Fruit fly (Drosophila melanogaster) whole organism, wandering third instar larva: ENCODE results near the gene CG14300.
A peak's percentile ranks its signal among the peaks of the same experiment; 100 is the strongest.

Source experiments
- Abd-B ChIP-seq: fragments of >200 bp; optimal IDR thresholded peaks from 2 replicates; lab custom pipeline; 2017; ENCODE audit warnings: missing biosample characterization, missing genetic modification characterization
- CG32264 ChIP-seq: fragments of 200-800 bp; sonication (Bioruptor generic); optimal IDR thresholded peaks from 2 replicates; lab custom pipeline; 2016; ENCODE audit warnings: missing biosample characterization, missing genetic modification characterization
- CG9705 ChIP-seq: fragments of 200-800 bp; sonication (Bioruptor generic); optimal IDR thresholded peaks from 2 replicates; lab custom pipeline; 2018; ENCODE audit warnings: missing biosample characterization, mild to moderate bottlenecking, missing genetic modification characterization
- CrebA ChIP-seq: fragments of 200-800 bp; sonication (Bioruptor generic); optimal IDR thresholded peaks from 2 replicates; lab custom pipeline; 2016; ENCODE audit warnings: missing biosample characterization, mild to moderate bottlenecking, missing genetic modification characterization, borderline replicate concordance
- Dfd ChIP-seq: fragments of >200 bp; optimal IDR thresholded peaks from 2 replicates; lab custom pipeline; 2017; ENCODE audit warnings: missing biosample characterization, missing genetic modification characterization
- Dif ChIP-seq: fragments of 200-275, 200-300 bp; sonication (Bioruptor generic); optimal IDR thresholded peaks from 2 replicates; lab custom pipeline; 2018; ENCODE audit warnings: missing biosample characterization, missing genetic modification characterization; ENCODE audit not compliant: partially characterized antibody
- HLH106 ChIP-seq: fragments of 200-800 bp; optimal IDR thresholded peaks from 3 replicates; lab custom pipeline; 2019; ENCODE audit warnings: missing biosample characterization, mild to moderate bottlenecking, missing genetic modification characterization, moderate library complexity
- Hnf4 ChIP-seq: fragments of 200-800 bp; sonication (Bioruptor generic); optimal IDR thresholded peaks from 2 replicates; lab custom pipeline; 2016; ENCODE audit warnings: missing biosample characterization, mild to moderate bottlenecking, missing genetic modification characterization
- Hr78 ChIP-seq: fragments of >200 bp; optimal IDR thresholded peaks from 2 replicates; lab custom pipeline; 2017; ENCODE audit warnings: missing biosample characterization, missing genetic modification characterization
- Hr83 ChIP-seq: fragments of 200-300 bp; sonication (Bioruptor generic); optimal IDR thresholded peaks from 2 replicates; lab custom pipeline; 2016; ENCODE audit warnings: missing biosample characterization, mild to moderate bottlenecking, missing genetic modification characterization, moderate library complexity; ENCODE audit not compliant: poor library complexity, severe bottlenecking
- N ChIP-seq: fragments of >200 bp; optimal IDR thresholded peaks from 2 replicates; lab custom pipeline; 2018; ENCODE audit warnings: missing biosample characterization, missing external identifiers, missing genetic modification characterization
- OdsH ChIP-seq: fragments of 200-800 bp; sonication (Bioruptor generic); optimal IDR thresholded peaks from 2 replicates; lab custom pipeline; 2016; ENCODE audit warnings: missing biosample characterization, mild to moderate bottlenecking, missing genetic modification characterization
- Rel ChIP-seq, 2 experiments: fragments of 200-800 bp; sonication (Bioruptor generic) in 1 of 2; optimal IDR thresholded peaks; 2 replicates in 1 of 2; 3 replicates in 1 of 2; lab custom pipeline; 2016 to 2019; ENCODE audit warnings: mild to moderate bottlenecking in 2 of 2, missing biosample characterization in 2 of 2, missing genetic modification characterization in 2 of 2, moderate library complexity in 1 of 2
- Sp1 ChIP-seq: fragments of 200-800 bp; sonication (Bioruptor generic); optimal IDR thresholded peaks from 3 replicates; lab custom pipeline; 2019; ENCODE audit warnings: missing biosample characterization, mild to moderate bottlenecking, missing genetic modification characterization, moderate library complexity
- Vsx2 ChIP-seq: fragments of 200-300, 225-300 bp; sonication (Bioruptor generic); optimal IDR thresholded peaks from 2 replicates; lab custom pipeline; 2018; ENCODE audit warnings: missing biosample characterization, missing genetic modification characterization; ENCODE audit not compliant: partially characterized antibody
- br ChIP-seq: fragments of 200-800 bp; sonication (Bioruptor generic); optimal IDR thresholded peaks from 2 replicates; lab custom pipeline; 2016; ENCODE audit warnings: missing biosample characterization, missing genetic modification characterization
- brk ChIP-seq: fragments of 200-800 bp; sonication (Bioruptor generic); optimal IDR thresholded peaks from 2 replicates; lab custom pipeline; 2016; ENCODE audit warnings: missing biosample characterization, mild to moderate bottlenecking, missing genetic modification characterization
- dl ChIP-seq, 2 experiments: fragments of 175-275, 200-275 bp in 1 of 2; fragments of 200-275 bp in 1 of 2; sonication (Bioruptor generic); optimal IDR thresholded peaks; lab custom pipeline; 2018; ENCODE audit warnings: mild to moderate bottlenecking in 2 of 2, missing biosample characterization in 2 of 2, missing genetic modification characterization in 2 of 2, moderate library complexity in 2 of 2; ENCODE audit not compliant: partially characterized antibody in 2 of 2, insufficient read depth in 1 of 2
- dmrt93B ChIP-seq: fragments of 200-800 bp; sonication (Bioruptor generic); optimal IDR thresholded peaks from 2 replicates; lab custom pipeline; 2018; ENCODE audit warnings: missing biosample characterization, mild to moderate bottlenecking, missing genetic modification characterization
- dsf ChIP-seq: sonication (Bioruptor generic); optimal IDR thresholded peaks from 2 replicates; lab custom pipeline; 2016; ENCODE audit warnings: missing biosample characterization, missing genetic modification characterization, borderline replicate concordance
- ey ChIP-seq: fragments of 200-800 bp; sonication (Bioruptor generic); optimal IDR thresholded peaks from 2 replicates; lab custom pipeline; 2016; ENCODE audit warnings: missing biosample characterization, missing genetic modification characterization
- foxo ChIP-seq, 2 experiments: fragments of 200-800 bp; sonication (Bioruptor generic); optimal IDR thresholded peaks; 2 replicates in 1 of 2; 3 replicates in 1 of 2; lab custom pipeline; 2016 to 2017; ENCODE audit warnings: missing biosample characterization in 2 of 2, missing genetic modification characterization in 2 of 2
- fru ChIP-seq: fragments of 200-800 bp; sonication (Bioruptor generic); optimal IDR thresholded peaks from 3 replicates; lab custom pipeline; 2016; ENCODE audit warnings: missing biosample characterization, mild to moderate bottlenecking, missing genetic modification characterization
- h ChIP-seq: fragments of 200-800 bp; sonication (Bioruptor generic); optimal IDR thresholded peaks from 3 replicates; lab custom pipeline; 2016; ENCODE audit warnings: missing biosample characterization, mild to moderate bottlenecking, missing genetic modification characterization
- jim ChIP-seq: fragments of 175-275, 200-325 bp; sonication (Bioruptor generic); optimal IDR thresholded peaks from 2 replicates; lab custom pipeline; 2016; ENCODE audit warnings: missing biosample characterization, mild to moderate bottlenecking, missing genetic modification characterization
- psq ChIP-seq: fragments of 200-800 bp; sonication (Bioruptor generic); optimal IDR thresholded peaks from 3 replicates; lab custom pipeline; 2017; ENCODE audit warnings: missing biosample characterization, mild to moderate bottlenecking, missing genetic modification characterization, moderate library complexity
- rgr ChIP-seq: fragments of 200-800 bp; sonication (Bioruptor generic); optimal IDR thresholded peaks from 3 replicates; lab custom pipeline; 2016; ENCODE audit warnings: missing biosample characterization, mild to moderate bottlenecking, missing genetic modification characterization
- sage ChIP-seq: fragments of 200-800 bp; sonication (Bioruptor generic); optimal IDR thresholded peaks from 2 replicates; lab custom pipeline; 2016; ENCODE audit warnings: missing biosample characterization, mild to moderate bottlenecking, missing genetic modification characterization
- woc ChIP-seq: sonication (Bioruptor generic); optimal IDR thresholded peaks from 2 replicates; lab custom pipeline; 2016; ENCODE audit warnings: missing biosample characterization, mild to moderate bottlenecking, missing genetic modification characterization

The CG14300 gene

dm6 chr3R:18669812-18670211 lies 23.7 kb downstream of the CG14300 start:
- no peak for TF ChIP-seq CrebA (GFP tag; lab: Kevin White, UChicago)
- no peak for TF ChIP-seq dsf (GFP tag; lab: Kevin White, UChicago)
- TF ChIP-seq ey (GFP tag; lab: Kevin White, UChicago): peak; percentile 75
- no peak for TF ChIP-seq Dfd (GFP tag; lab: Kevin White, UChicago)
- peak; percentile 64 for TF ChIP-seq OdsH (GFP tag; lab: Kevin White, UChicago)
- TF ChIP-seq dl (GFP tag; optimal IDR thresholded peaks at IDR 0.05; lab: Kevin White, UChicago; ENCODE audit: insufficient read depth in 1 of 2, partially characterized antibody in 2 of 2): no peak
- peak; percentile 61 for TF ChIP-seq HLH106 (tag; lab: Kevin White, UChicago)
- TF ChIP-seq Dif (GFP tag; lab: Kevin White, UChicago): no peak
- peak; percentile 51 for TF ChIP-seq br (GFP tag; lab: Kevin White, UChicago)
- TF ChIP-seq psq (GFP tag; lab: Kevin White, UChicago): peak; percentile 31
- no peak for TF ChIP-seq CG9705 (GFP tag; lab: Kevin White, UChicago)
- TF ChIP-seq fru (GFP tag; lab: Kevin White, UChicago): peak; percentile 74
- TF ChIP-seq dmrt93B (GFP tag; lab: Kevin White, UChicago): no peak
- TF ChIP-seq foxo (GFP tag; optimal IDR thresholded peaks at IDR 0.05; lab: Kevin White, UChicago): peak in 1 of 2 experiments; percentile 65
- no peak for TF ChIP-seq brk (GFP tag; lab: Kevin White, UChicago)
- no peak for TF ChIP-seq Hnf4 (GFP tag; lab: Kevin White, UChicago)
- peak; percentile 69 for TF ChIP-seq h (GFP tag; lab: Kevin White, UChicago)
- peak; percentile 38 for TF ChIP-seq woc (GFP tag; lab: Kevin White, UChicago)
- peak; percentile 13 for TF ChIP-seq Sp1 (GFP tag; lab: Kevin White, UChicago)
- TF ChIP-seq sage: no peak
- no peak for TF ChIP-seq Rel (GFP tag; optimal IDR thresholded peaks at IDR 0.05; lab: Kevin White, UChicago)
- no peak for TF ChIP-seq Rel (tag; optimal IDR thresholded peaks at IDR 0.05; lab: Kevin White, UChicago)
- no peak for TF ChIP-seq jim (GFP tag; lab: Kevin White, UChicago)
- TF ChIP-seq rgr: peak; percentile 56
- TF ChIP-seq N (GFP tag; lab: Kevin White, UChicago): no peak

dm6 chr3R:18669152-18669551 lies 24.4 kb downstream of the CG14300 start, which contains the start of gene CG7702:
Gene CG7702, plus strand, starts transcription at chr3R:18669390.
- peak; percentile 30 for TF ChIP-seq Dif (GFP tag; lab: Kevin White, UChicago)
- peak; percentile 86 for TF ChIP-seq jim (GFP tag; lab: Kevin White, UChicago)
- peak; percentile 5 for TF ChIP-seq Hr83 (GFP tag; lab: Kevin White, UChicago)
- TF ChIP-seq Abd-B (GFP tag; lab: Kevin White, UChicago): no peak
- peak; percentile 1 for TF ChIP-seq br (GFP tag; lab: Kevin White, UChicago)
- peak; percentile 22 for TF ChIP-seq Rel (GFP tag; optimal IDR thresholded peaks at IDR 0.05; lab: Kevin White, UChicago)
- peak; percentile 75 for TF ChIP-seq Rel (tag; optimal IDR thresholded peaks at IDR 0.05; lab: Kevin White, UChicago)
- TF ChIP-seq Vsx2 (GFP tag; lab: Kevin White, UChicago): peak; percentile 75
- TF ChIP-seq dl (GFP tag; optimal IDR thresholded peaks at IDR 0.05; lab: Kevin White, UChicago; ENCODE audit: insufficient read depth in 1 of 2, partially characterized antibody in 2 of 2): no peak
- TF ChIP-seq, all 38 proteins: peak for 6

dm6 chr3R:18667659-18668248 lies 25.8 kb downstream of the CG14300 start, which contains the start of gene CG31229:
Gene CG31229, plus strand, starts transcription at chr3R:18667852.
- TF ChIP-seq Rel (GFP tag; optimal IDR thresholded peaks at IDR 0.05; lab: Kevin White, UChicago): no peak
- TF ChIP-seq Rel (tag; optimal IDR thresholded peaks at IDR 0.05; lab: Kevin White, UChicago): peak; percentile 98
- no peak for TF ChIP-seq N (GFP tag; lab: Kevin White, UChicago)

- TF ChIP-seq woc (GFP tag; lab: Kevin White, UChicago) (no peak), brk (GFP tag; lab: Kevin White, UChicago) (no peak), dl (GFP tag; optimal IDR thresholded peaks at IDR 0.05; lab: Kevin White, UChicago; ENCODE audit: insufficient read depth in 1 of 2, partially characterized antibody in 2 of 2) (no peak), rgr (no peak), ey (GFP tag; lab: Kevin White, UChicago) (no peak), CG32264 (GFP tag; lab: Kevin White, UChicago) (no peak), Hr78 (GFP tag; lab: Kevin White, UChicago) (no peak), br (GFP tag; lab: Kevin White, UChicago) (no peak), h (GFP tag; lab: Kevin White, UChicago) (no peak), OdsH (GFP tag; lab: Kevin White, UChicago) (no peak), dmrt93B (GFP tag; lab: Kevin White, UChicago) (no peak)
Observed at dm6 chr3R:18665061-18665460, 28.4 kb downstream of the CG14300 start, which contains the start of gene CG31231. Gene CG31231, plus strand, starts transcription at chr3R:18665361.
